Worm (Caenorhabditis elegans) whole organism, L4 larva: ENCODE results near the gene Y47D3A.20.

Experiments used
- F37D6.2 ChIP-seq: sonication (generic microtip); optimal IDR thresholded peaks from 2 replicates; lab custom pipeline; 2016; ENCODE audit warnings: mild to moderate bottlenecking, missing genetic modification characterization, missing compliant biosample characterization
- T20F7.1 ChIP-seq: fragments of 200-800 bp; sonication (Bioruptor generic); optimal IDR thresholded peaks from 2 replicates; lab custom pipeline; 2018; ENCODE audit warnings: mild to moderate bottlenecking, missing genetic modification characterization, missing compliant biosample characterization
- Y105C5A.15 ChIP-seq: fragments of 200-800 bp; sonication (Bioruptor generic); IDR thresholded peaks from 2 replicates; pipeline ENCODE4 v1.3.6; 2022; ENCODE audit warnings: missing genetic modification characterization, missing compliant biosample characterization
- Y48G9A.11 ChIP-seq: fragments of 200-800 bp; sonication (Bioruptor generic); IDR thresholded peaks from 2 replicates; pipeline ENCODE4 v1.3.6; 2022; ENCODE audit warnings: missing genetic modification reagents, missing genetic modification characterization, missing compliant biosample characterization
- Y75B8A.6 ChIP-seq: fragments of 200-800 bp; sonication (Bioruptor generic); IDR thresholded peaks from 2 replicates; pipeline ENCODE4 v1.3.6; 2022; ENCODE audit warnings: missing genetic modification reagents, missing genetic modification characterization, missing compliant biosample characterization
- ZK337.2 ChIP-seq: fragments of 200-800 bp; sonication (Bioruptor generic); IDR thresholded peaks from 2 replicates; pipeline ENCODE4 v1.3.6; 2022; ENCODE audit warnings: missing genetic modification reagents, missing genetic modification characterization, missing compliant biosample characterization
- ZK546.5 ChIP-seq, 2 experiments: sonication (generic microtip); optimal IDR thresholded peaks; 2 replicates each; lab custom pipeline; 2017; ENCODE audit warnings: missing biosample characterization in 2 of 2, missing genetic modification characterization in 2 of 2
- ama-1 ChIP-seq: fragments of 150-350 bp; optimal IDR thresholded peaks from 2 replicates; lab custom pipeline; 2014; ENCODE audit warnings: inconsistent platforms, mixed read lengths
- attf-4 ChIP-seq: sonication (generic microtip); optimal IDR thresholded peaks from 3 replicates; lab custom pipeline; 2017; ENCODE audit warnings: missing biosample characterization, missing genetic modification characterization
- ceh-28 ChIP-seq: fragments of 150-350 bp; optimal IDR thresholded peaks from 2 replicates; lab custom pipeline; 2014; ENCODE audit warnings: missing biosample characterization, missing genetic modification reagents, missing genetic modification characterization
- ceh-82 ChIP-seq: sonication (generic microtip); optimal IDR thresholded peaks from 2 replicates; lab custom pipeline; 2017; ENCODE audit warnings: missing biosample characterization, missing genetic modification characterization
- cey-2 ChIP-seq: sonication (generic microtip); optimal IDR thresholded peaks from 3 replicates; lab custom pipeline; 2017; ENCODE audit warnings: missing genetic modification characterization, mild to moderate bottlenecking, missing compliant biosample characterization, antibody characterized with exemption, borderline replicate concordance; ENCODE audit not compliant: insufficient read depth
- ctbp-1 ChIP-seq: fragments of 200-800 bp; sonication (Bioruptor generic); IDR thresholded peaks from 2 replicates; pipeline ENCODE4 v1.3.6; 2022; ENCODE audit warnings: missing genetic modification reagents, missing genetic modification characterization, missing compliant biosample characterization
- daf-12 ChIP-seq: fragments of 150-350 bp; optimal IDR thresholded peaks from 2 replicates; lab custom pipeline; 2014; ENCODE audit warnings: missing biosample characterization, missing genetic modification reagents, missing genetic modification characterization
- dmd-6 ChIP-seq: fragments of 200-800 bp; sonication (Bioruptor generic); IDR thresholded peaks from 2 replicates; pipeline ENCODE4 v1.3.6; 2022; ENCODE audit warnings: missing genetic modification reagents, missing genetic modification characterization, missing compliant biosample characterization
- dmd-8 ChIP-seq: fragments of 200-800 bp; sonication (Bioruptor generic); IDR thresholded peaks from 2 replicates; pipeline ENCODE4 v1.3.6; 2022; ENCODE audit warnings: missing genetic modification characterization, missing compliant biosample characterization
- dmd-9 ChIP-seq: fragments of 200-800 bp; sonication (Bioruptor generic); IDR thresholded peaks from 2 replicates; pipeline ENCODE4 v1.3.6; 2022; ENCODE audit warnings: missing genetic modification reagents, missing genetic modification characterization, missing compliant biosample characterization
- dpl-1 ChIP-seq: fragments of 150-350 bp; optimal IDR thresholded peaks from 2 replicates; lab custom pipeline; 2014; ENCODE audit warnings: missing biosample characterization, missing genetic modification reagents, missing genetic modification characterization
- egl-27 ChIP-seq: sonication (generic microtip); optimal IDR thresholded peaks from 3 replicates; lab custom pipeline; 2017; ENCODE audit warnings: missing biosample characterization, missing genetic modification reagents, missing genetic modification characterization
- egl-43 ChIP-seq: fragments of 200-800 bp; sonication (Bioruptor generic); IDR thresholded peaks from 2 replicates; pipeline ENCODE4 v1.3.6; 2022; ENCODE audit warnings: missing genetic modification reagents, missing genetic modification characterization, missing compliant biosample characterization
- fkh-10 ChIP-seq: fragments of 150-350 bp; optimal IDR thresholded peaks from 2 replicates; lab custom pipeline; 2014; ENCODE audit warnings: missing biosample characterization, missing genetic modification reagents, missing genetic modification characterization
- gei-8 ChIP-seq: fragments of 200-800 bp; sonication (Bioruptor generic); optimal IDR thresholded peaks from 2 replicates; lab custom pipeline; 2018; ENCODE audit warnings: mild to moderate bottlenecking, missing genetic modification characterization, missing compliant biosample characterization
- hlh-11 ChIP-seq: fragments of 200-800 bp; sonication (Bioruptor generic); optimal IDR thresholded peaks from 2 replicates; lab custom pipeline; 2018; ENCODE audit warnings: mild to moderate bottlenecking, missing genetic modification characterization, missing compliant biosample characterization
- hlh-30 ChIP-seq: sonication (generic microtip); optimal IDR thresholded peaks from 2 replicates; lab custom pipeline; 2017; ENCODE audit warnings: antibody characterized with exemption, mild to moderate bottlenecking, missing genetic modification characterization, missing compliant biosample characterization; ENCODE audit not compliant: insufficient read depth
- lin-13 ChIP-seq: fragments of 150-350 bp; optimal IDR thresholded peaks from 2 replicates; lab custom pipeline; 2014; ENCODE audit warnings: missing biosample characterization, missing genetic modification reagents, missing genetic modification characterization
- lin-29 ChIP-seq: fragments of 200-800 bp; sonication (Bioruptor generic); IDR thresholded peaks from 2 replicates; pipeline ENCODE4 v1.3.6; 2022; ENCODE audit warnings: missing genetic modification reagents, missing genetic modification characterization, missing compliant biosample characterization
- lsy-2 ChIP-seq, 2 experiments: fragments of 150-350 bp in 1 of 2; sonication (generic microtip) in 1 of 2; optimal IDR thresholded peaks; 2 replicates each; lab custom pipeline; 2014 to 2017; ENCODE audit warnings: missing biosample characterization in 2 of 2, missing genetic modification characterization in 2 of 2
- madf-9 ChIP-seq: fragments of 200-800 bp; sonication (Bioruptor generic); conservative IDR thresholded peaks from 2 replicates; pipeline ENCODE4 v1.3.6; 2022; ENCODE audit warnings: missing genetic modification reagents, missing genetic modification characterization, missing compliant biosample characterization
- mep-1 ChIP-seq: fragments of 150-350 bp; sonication (generic microtip); optimal IDR thresholded peaks from 3 replicates; lab custom pipeline; 2014; ENCODE audit warnings: missing biosample characterization, missing genetic modification characterization
- nhr-237 ChIP-seq: sonication (generic microtip); optimal IDR thresholded peaks from 2 replicates; lab custom pipeline; 2017; ENCODE audit warnings: missing biosample characterization, missing genetic modification characterization
- nhr-41 ChIP-seq: fragments of 200-800 bp; sonication (Bioruptor generic); IDR thresholded peaks from 2 replicates; pipeline ENCODE4 v1.3.6; 2022; ENCODE audit warnings: missing genetic modification reagents, missing genetic modification characterization, missing compliant biosample characterization
- nhr-42 ChIP-seq: fragments of 200-800 bp; sonication (Bioruptor generic); IDR thresholded peaks from 2 replicates; pipeline ENCODE4 v1.3.6; 2022; ENCODE audit warnings: missing genetic modification characterization, missing compliant biosample characterization
- nhr-48 ChIP-seq: sonication (generic microtip); optimal IDR thresholded peaks from 2 replicates; lab custom pipeline; 2016; ENCODE audit warnings: mild to moderate bottlenecking, missing genetic modification characterization, missing compliant biosample characterization
- nhr-76 ChIP-seq: fragments of 150-350 bp; optimal IDR thresholded peaks from 2 replicates; lab custom pipeline; 2014; ENCODE audit warnings: missing biosample characterization, missing genetic modification characterization
- nhr-77 ChIP-seq: fragments of 150-350 bp; optimal IDR thresholded peaks from 2 replicates; lab custom pipeline; 2014; ENCODE audit warnings: missing biosample characterization, missing genetic modification characterization
- pha-4 ChIP-seq, 2 experiments: fragments of 150-350 bp in 1 of 2; fragments of 200-800 bp in 1 of 2; sonication (Bioruptor generic) in 1 of 2; IDR thresholded peaks in 1 of 2; optimal IDR thresholded peaks in 1 of 2; 2 replicates each; pipeline versions ENCODE4 v1.3.6 to Lab custom; 2014 to 2022; ENCODE audit warnings: missing genetic modification characterization in 2 of 2, missing genetic modification reagents in 2 of 2, missing biosample characterization in 1 of 2, missing compliant biosample characterization in 1 of 2
- php-3 ChIP-seq: fragments of 200-800 bp; sonication (Bioruptor generic); IDR thresholded peaks from 2 replicates; pipeline ENCODE4 v1.3.6; 2022; ENCODE audit warnings: missing genetic modification reagents, missing genetic modification characterization, missing compliant biosample characterization
- rbr-2 ChIP-seq: sonication (generic microtip); optimal IDR thresholded peaks from 2 replicates; lab custom pipeline; 2016; ENCODE audit warnings: missing genotype, missing genetic modification characterization, missing compliant biosample characterization
- saeg-2 ChIP-seq: fragments of 200-800 bp; sonication (Bioruptor generic); IDR thresholded peaks from 2 replicates; pipeline ENCODE4 v1.3.6; 2022; ENCODE audit warnings: missing genetic modification reagents, missing genetic modification characterization, missing compliant biosample characterization
- sdz-12 ChIP-seq: fragments of 200-800 bp; sonication (Bioruptor generic); optimal IDR thresholded peaks from 2 replicates; lab custom pipeline; 2018; ENCODE audit warnings: mild to moderate bottlenecking, missing genetic modification characterization, missing compliant biosample characterization
- set-16 ChIP-seq: fragments of 200-800 bp; sonication (Bioruptor generic); IDR thresholded peaks from 2 replicates; pipeline ENCODE4 v1.3.6; 2022; ENCODE audit warnings: missing genetic modification reagents, missing genetic modification characterization, missing compliant biosample characterization
- skn-1 ChIP-seq: fragments of 150-350 bp; optimal IDR thresholded peaks from 2 replicates; lab custom pipeline; 2014; ENCODE audit warnings: missing biosample characterization, missing genetic modification characterization
- spr-1 ChIP-seq: sonication (generic microtip); optimal IDR thresholded peaks from 2 replicates; lab custom pipeline; 2016; ENCODE audit warnings: mild to moderate bottlenecking, missing genetic modification characterization, missing compliant biosample characterization
- tag-97 ChIP-seq: fragments of 200-800 bp; sonication (Bioruptor generic); IDR thresholded peaks from 2 replicates; pipeline ENCODE4 v1.3.6; 2022; ENCODE audit warnings: missing genetic modification characterization, missing compliant biosample characterization
- unc-130 ChIP-seq: sonication (generic microtip); optimal IDR thresholded peaks from 2 replicates; lab custom pipeline; 2016; ENCODE audit warnings: missing genetic modification reagents, missing genetic modification characterization, missing compliant biosample characterization
- unc-39 ChIP-seq: sonication (generic microtip); optimal IDR thresholded peaks from 2 replicates; lab custom pipeline; 2017; ENCODE audit warnings: missing biosample characterization, missing genetic modification characterization
- unc-62 ChIP-seq, 3 experiments: fragments of 150-350 bp in 1 of 3; sonication (generic microtip); optimal IDR thresholded peaks in 2 of 3; peaks in 1 of 3; 1 replicate in 1 of 3; 2 replicates in 2 of 3; lab custom pipeline; 2014 to 2017; ENCODE audit warnings: missing biosample characterization in 3 of 3, missing genetic modification characterization in 3 of 3, missing genetic modification reagents in 3 of 3, missing genotype in 1 of 3
- vab-7 ChIP-seq: fragments of 200-800 bp; sonication (Bioruptor generic); IDR thresholded peaks from 2 replicates; pipeline ENCODE4 v1.3.6; 2022; ENCODE audit warnings: missing genetic modification reagents, missing genetic modification characterization, missing compliant biosample characterization
- zag-1 ChIP-seq: fragments of 150-350 bp; optimal IDR thresholded peaks from 2 replicates; lab custom pipeline; 2014; ENCODE audit warnings: missing biosample characterization, missing genetic modification characterization
- zfp-2 ChIP-seq: sonication (generic microtip); optimal IDR thresholded peaks from 2 replicates; lab custom pipeline; 2016; ENCODE audit warnings: mild to moderate bottlenecking, missing genetic modification characterization, missing compliant biosample characterization
- zip-11 ChIP-seq: fragments of 200-800 bp; sonication (Bioruptor generic); IDR thresholded peaks from 2 replicates; pipeline ENCODE4 v1.3.6; 2022; ENCODE audit warnings: missing genetic modification characterization, missing compliant biosample characterization
- zip-2 ChIP-seq: fragments of 150-350 bp; optimal IDR thresholded peaks from 2 replicates; lab custom pipeline; 2014; ENCODE audit warnings: missing biosample characterization, missing genetic modification characterization

The Y47D3A.20 gene

DNA sequence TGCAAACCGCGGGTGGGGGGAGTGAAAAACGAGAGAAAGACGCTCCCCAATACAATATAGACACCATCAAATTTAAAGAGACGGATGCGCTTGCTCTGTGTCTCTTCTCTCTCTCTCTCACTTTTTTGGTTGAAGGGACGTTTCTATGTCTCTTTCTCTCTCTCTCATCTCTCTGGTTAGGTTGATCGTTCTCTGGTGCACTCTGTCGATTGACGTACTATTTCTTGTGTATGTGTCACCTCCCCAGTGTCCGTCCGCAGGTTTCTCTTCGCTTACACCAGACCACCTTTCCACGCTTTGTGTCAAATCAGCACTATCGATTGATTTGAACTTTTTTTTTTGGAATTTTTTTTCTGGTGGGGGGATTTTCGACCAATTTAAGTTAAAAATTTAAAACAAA lies 31.4 kb upstream of the Y47D3A.20 start (continued):
- TF ChIP-seq gei-8 (GFP tag; lab: Kevin White, UChicago): no peak
- no peak; the same call in 1 of the 2 replicates for TF ChIP-seq pha-4 (GFP tag; IDR thresholded peaks at IDR 0.05; lab: Robert Waterston, UW)
- TF ChIP-seq pha-4 (tag; optimal IDR thresholded peaks at IDR 0.05; lab: Kevin White, UChicago): no peak
- TF ChIP-seq set-16 (GFP tag; lab: Robert Waterston, UW): no peak
- peak; percentile 59 for TF ChIP-seq nhr-77 (tag; lab: Kevin White, UChicago)
- no peak for TF ChIP-seq Y48G9A.11 (GFP tag; lab: Robert Waterston, UW)
- TF ChIP-seq skn-1 (tag; lab: Kevin White, UChicago): no peak
- TF ChIP-seq spr-1: peak; percentile 57
- TF ChIP-seq hlh-11 (tag; lab: Kevin White, UChicago): peak; percentile 89
- TF ChIP-seq cey-2 (tag; lab: Kevin White, UChicago): no peak
- no peak for TF ChIP-seq vab-7
- no peak for TF ChIP-seq unc-130
- no peak for TF ChIP-seq zfp-2 (tag; lab: Kevin White, UChicago)
- no peak for TF ChIP-seq nhr-237 (tag; lab: Kevin White, UChicago)
- no peak for TF ChIP-seq ceh-82 (tag; lab: Kevin White, UChicago)
- peak; percentile 46 for TF ChIP-seq rbr-2 (tag; lab: Kevin White, UChicago)
- TF ChIP-seq dpl-1 (GFP tag; lab: Kevin White, UChicago): peak; percentile 42
- peak; percentile 91 for TF ChIP-seq mep-1 (tag; lab: Kevin White, UChicago)
- TF ChIP-seq zip-11 (GFP tag; lab: Robert Waterston, UW): no peak
- TF ChIP-seq php-3 (GFP tag; lab: Robert Waterston, UW): no peak
- no peak for TF ChIP-seq nhr-76 (tag; lab: Kevin White, UChicago)
- TF ChIP-seq unc-62 (GFP tag; optimal IDR thresholded peaks at IDR 0.05 in 1 of 2; lab: Kevin White, UChicago): peak in 1 of 2 experiments; percentile 99
- no peak for TF ChIP-seq unc-62 (tag; optimal IDR thresholded peaks at IDR 0.05; lab: Kevin White, UChicago)
- TF ChIP-seq sdz-12: no peak
- no peak for TF ChIP-seq attf-4 (tag; lab: Kevin White, UChicago)
- peak; percentile 50 for TF ChIP-seq nhr-48 (tag; lab: Kevin White, UChicago)
- no peak for TF ChIP-seq ZK546.5 (tag; optimal IDR thresholded peaks at IDR 0.05; lab: Kevin White, UChicago)
- no peak for TF ChIP-seq F37D6.2
- TF ChIP-seq zag-1 (tag; lab: Kevin White, UChicago): no peak
- TF ChIP-seq dmd-9: no peak
- TF ChIP-seq daf-12: no peak
- no peak for TF ChIP-seq Y105C5A.15
- TF ChIP-seq nhr-42 (GFP tag; lab: Robert Waterston, UW): no peak
- no peak for TF ChIP-seq dmd-8 (GFP tag; lab: Robert Waterston, UW)
- TF ChIP-seq egl-43: no peak
- TF ChIP-seq zip-2 (tag; lab: Kevin White, UChicago): no peak
- no peak for TF ChIP-seq Y75B8A.6 (GFP tag; lab: Robert Waterston, UW)
- TF ChIP-seq lin-13 (GFP tag; lab: Kevin White, UChicago): peak; percentile 29
- peak; percentile 82 for TF ChIP-seq dmd-6 (GFP tag; lab: Robert Waterston, UW)
- TF ChIP-seq saeg-2 (GFP tag; lab: Robert Waterston, UW): no peak
- no peak for TF ChIP-seq egl-27
- TF ChIP-seq lin-29 (GFP tag; lab: Robert Waterston, UW): no peak
- no peak for TF ChIP-seq unc-39 (tag; lab: Kevin White, UChicago)
- TF ChIP-seq T20F7.1 (GFP tag; lab: Kevin White, UChicago): no peak
- no peak for TF ChIP-seq nhr-41
- TF ChIP-seq lsy-2 (tag; optimal IDR thresholded peaks at IDR 0.05; lab: Kevin White, UChicago): peak; percentile 30 to 74
- peak; percentile 69 for TF ChIP-seq ceh-28 (tag; lab: Kevin White, UChicago)
- TF ChIP-seq fkh-10 (GFP tag; lab: Kevin White, UChicago): no peak
- no peak for TF ChIP-seq ZK337.2 (GFP tag; lab: Robert Waterston, UW)
- TF ChIP-seq tag-97 (GFP tag; lab: Robert Waterston, UW): no peak
- no peak for TF ChIP-seq madf-9 (GFP tag; lab: Robert Waterston, UW)
- no peak for TF ChIP-seq ama-1
- TF ChIP-seq hlh-30: peak; percentile 87
- TF ChIP-seq ctbp-1 (GFP tag; lab: Robert Waterston, UW): no peak
